Fruit fly (Drosophila melanogaster) whole organism, embryonic: Measurements from ENCODE around the gene CG13409.
A peak's percentile ranks its signal among the peaks of the same experiment; 100 is the strongest.

Experiments
- Asciz ChIP-seq: fragments of 200-800 bp; sonication (Bioruptor generic); optimal IDR thresholded peaks from 2 replicates; lab custom pipeline; 2017; ENCODE audit warnings: missing biosample characterization, mild to moderate bottlenecking, missing genetic modification characterization, missing genetic modification reagents
- B-H1 ChIP-seq: fragments of 200-800 bp; sonication (Bioruptor generic); IDR thresholded peaks from 3 replicates; pipeline ENCODE4 v1.3.6; 2022; ENCODE audit warnings: missing biosample characterization, missing genetic modification characterization
- C15 ChIP-seq: fragments of 200-800 bp; sonication (Bioruptor generic); IDR thresholded peaks from 3 replicates; pipeline ENCODE4 v1.3.6; 2022; ENCODE audit warnings: missing biosample characterization, missing genetic modification characterization
- CG11723 ChIP-seq: fragments of 200-800 bp; sonication (Bioruptor generic); optimal IDR thresholded peaks from 2 replicates; lab custom pipeline; 2017; ENCODE audit warnings: missing biosample characterization, mild to moderate bottlenecking, missing genetic modification characterization
- CG12155 ChIP-seq: fragments of 200-800 bp; sonication (Bioruptor generic); optimal IDR thresholded peaks from 3 replicates; lab custom pipeline; 2016; ENCODE audit warnings: missing biosample characterization, missing genetic modification characterization
- CG12219 ChIP-seq: fragments of 200-800 bp; sonication (Bioruptor generic); optimal IDR thresholded peaks from 3 replicates; lab custom pipeline; 2018; ENCODE audit warnings: missing biosample characterization, mild to moderate bottlenecking, missing genetic modification characterization
- CG12299 ChIP-seq: fragments of 200-800 bp; sonication (Bioruptor generic); optimal IDR thresholded peaks from 2 replicates; lab custom pipeline; 2018; ENCODE audit warnings: missing biosample characterization, mild to moderate bottlenecking, missing genetic modification characterization
- CG12659 ChIP-seq: fragments of 200-800 bp; sonication (Bioruptor generic); optimal IDR thresholded peaks from 3 replicates; lab custom pipeline; 2017; ENCODE audit warnings: mild to moderate bottlenecking, missing biosample characterization, missing genetic modification reagents, missing genetic modification characterization
- CG15269 ChIP-seq: fragments of 200-800 bp; sonication (Bioruptor generic); optimal IDR thresholded peaks from 2 replicates; lab custom pipeline; 2018; ENCODE audit warnings: missing biosample characterization, mild to moderate bottlenecking, missing genetic modification characterization, moderate library complexity
- CG15514 ChIP-seq: fragments of 200-800 bp; sonication (Bioruptor generic); optimal IDR thresholded peaks from 3 replicates; lab custom pipeline; 2017; ENCODE audit warnings: missing biosample characterization, missing genetic modification characterization, mild to moderate bottlenecking, moderate library complexity, missing genetic modification reagents
- CG17802 ChIP-seq: fragments of 200-800 bp; sonication (Bioruptor generic); optimal IDR thresholded peaks from 2 replicates; lab custom pipeline; 2018; ENCODE audit warnings: missing biosample characterization, mild to moderate bottlenecking, missing genetic modification characterization, moderate library complexity
- CG1792 ChIP-seq: fragments of 200-800 bp; sonication (Bioruptor generic); optimal IDR thresholded peaks from 2 replicates; lab custom pipeline; 2016; ENCODE audit warnings: missing biosample characterization, missing genetic modification characterization
- CG18619 ChIP-seq: fragments of 200-800 bp; sonication (Bioruptor generic); optimal IDR thresholded peaks from 3 replicates; lab custom pipeline; 2017; ENCODE audit warnings: missing biosample characterization, mild to moderate bottlenecking, missing genetic modification characterization
- CG2199 ChIP-seq: fragments of 200-800 bp; sonication (Bioruptor generic); IDR thresholded peaks from 3 replicates; pipeline ENCODE4 v1.3.6; 2022; ENCODE audit warnings: missing biosample characterization, missing genetic modification characterization
- CG43689 ChIP-seq: fragments of 200-800 bp; sonication (Bioruptor generic); IDR thresholded peaks from 2 replicates; pipeline ENCODE4 v1.3.6; 2022; ENCODE audit warnings: missing biosample characterization, missing genetic modification characterization
- CG5953 ChIP-seq: fragments of 200-800 bp; sonication (Bioruptor generic); IDR thresholded peaks from 2 replicates; pipeline ENCODE4 v1.3.6; 2022; ENCODE audit warnings: missing biosample characterization, missing genetic modification characterization
- CG6854 ChIP-seq: fragments of 200-800 bp; sonication (Bioruptor generic); optimal IDR thresholded peaks from 3 replicates; lab custom pipeline; 2017; ENCODE audit warnings: missing biosample characterization, mild to moderate bottlenecking, missing genetic modification characterization
- CkIIα-i1 ChIP-seq: fragments of 200-800 bp; sonication (Bioruptor generic); IDR thresholded peaks from 2 replicates; pipeline ENCODE4 v1.3.6; 2022; ENCODE audit warnings: missing biosample characterization, missing genetic modification characterization
- Elba2 ChIP-seq: fragments of 200-800 bp; sonication (Bioruptor generic); optimal IDR thresholded peaks from 3 replicates; lab custom pipeline; 2016; ENCODE audit warnings: missing biosample characterization, missing genetic modification characterization
- Fer2 ChIP-seq: fragments of 200-800 bp; sonication (Bioruptor generic); optimal IDR thresholded peaks from 2 replicates; lab custom pipeline; 2018; ENCODE audit warnings: missing biosample characterization, mild to moderate bottlenecking, missing genetic modification characterization, moderate library complexity
- Fer3 ChIP-seq: fragments of 200-800 bp; sonication (Bioruptor generic); optimal IDR thresholded peaks from 2 replicates; lab custom pipeline; 2018; ENCODE audit warnings: missing biosample characterization, mild to moderate bottlenecking, missing genetic modification characterization, moderate library complexity
- GATAe ChIP-seq: fragments of 200-800 bp; sonication (Bioruptor generic); conservative IDR thresholded peaks from 2 replicates; pipeline ENCODE4 v1.3.6; 2022; ENCODE audit warnings: missing biosample characterization, missing genetic modification characterization
- Lpt ChIP-seq: fragments of >200 bp; optimal IDR thresholded peaks from 2 replicates; lab custom pipeline; 2018; ENCODE audit warnings: missing biosample characterization, missing genetic modification characterization
- Mrtf ChIP-seq: fragments of 200-800 bp; sonication (Bioruptor generic); IDR thresholded peaks from 3 replicates; pipeline ENCODE4 v1.3.6; 2022; ENCODE audit warnings: missing biosample characterization, missing genetic modification characterization
- Nf-YB ChIP-seq: fragments of 200-800 bp; sonication (Bioruptor generic); optimal IDR thresholded peaks from 3 replicates; lab custom pipeline; 2019; ENCODE audit warnings: missing biosample characterization, mild to moderate bottlenecking, missing genetic modification characterization, moderate library complexity
- Oli ChIP-seq: fragments of 200-800 bp; sonication (Bioruptor generic); optimal IDR thresholded peaks from 2 replicates; lab custom pipeline; 2018; ENCODE audit warnings: missing biosample characterization, mild to moderate bottlenecking, missing genetic modification characterization, moderate library complexity
- Rx ChIP-seq: fragments of 200-800 bp; sonication (Bioruptor generic); IDR thresholded peaks from 2 replicates; pipeline ENCODE4 v1.3.6; 2022; ENCODE audit warnings: missing biosample characterization, missing genetic modification characterization
- Scr ChIP-seq: fragments of 200-800 bp; sonication (Bioruptor generic); IDR thresholded peaks from 2 replicates; pipeline ENCODE4 v1.3.6; 2022; ENCODE audit warnings: missing biosample characterization, missing genetic modification characterization; ENCODE audit not compliant: partially characterized antibody
- Xbp1 ChIP-seq: fragments of 200-800 bp; sonication (Bioruptor generic); optimal IDR thresholded peaks from 3 replicates; lab custom pipeline; 2016; ENCODE audit warnings: missing biosample characterization, mild to moderate bottlenecking, missing genetic modification characterization
- YL-1 ChIP-seq: fragments of 200-800 bp; sonication (Bioruptor generic); optimal IDR thresholded peaks from 3 replicates; lab custom pipeline; 2017; ENCODE audit warnings: missing biosample characterization, mild to moderate bottlenecking, missing genetic modification characterization
- ab ChIP-seq: fragments of 200-800 bp; sonication (Bioruptor generic); optimal IDR thresholded peaks from 2 replicates; lab custom pipeline; 2016; ENCODE audit warnings: missing biosample characterization, missing genetic modification characterization
- bab2 ChIP-seq: fragments of 200-800 bp; sonication (Bioruptor generic); optimal IDR thresholded peaks from 2 replicates; lab custom pipeline; 2016; ENCODE audit warnings: missing biosample characterization, missing genetic modification characterization
- bigmax ChIP-seq: fragments of 200-800 bp; sonication (Bioruptor generic); optimal IDR thresholded peaks from 2 replicates; lab custom pipeline; 2018; ENCODE audit warnings: missing biosample characterization, mild to moderate bottlenecking, missing genetic modification characterization
- br ChIP-seq: fragments of >200 bp; optimal IDR thresholded peaks from 2 replicates; lab custom pipeline; 2017
- cas ChIP-seq: fragments of 200-800 bp; sonication (Bioruptor generic); IDR thresholded peaks from 2 replicates; pipeline ENCODE4 v1.3.6; 2022; ENCODE audit warnings: missing biosample characterization, missing genetic modification characterization
- croc ChIP-seq: fragments of 200-800 bp; sonication (Bioruptor generic); conservative IDR thresholded peaks from 3 replicates; pipeline ENCODE4 v1.3.6; 2022; ENCODE audit warnings: missing biosample characterization, missing genetic modification characterization
- disco-r ChIP-seq: fragments of 200-800 bp; sonication (Bioruptor generic); optimal IDR thresholded peaks from 2 replicates; lab custom pipeline; 2016; ENCODE audit warnings: missing biosample characterization, missing genetic modification characterization
- dm ChIP-seq: fragments of 200-800 bp; sonication (Bioruptor generic); optimal IDR thresholded peaks from 3 replicates; lab custom pipeline; 2016; ENCODE audit warnings: missing biosample characterization, missing genetic modification characterization
- gcm2 ChIP-seq: fragments of 200-800 bp; sonication (Bioruptor generic); optimal IDR thresholded peaks from 2 replicates; lab custom pipeline; 2016; ENCODE audit warnings: missing biosample characterization, missing genetic modification characterization
- gro ChIP-seq: fragments of 200-800 bp; sonication (Bioruptor generic); optimal IDR thresholded peaks from 2 replicates; lab custom pipeline; 2016; ENCODE audit warnings: missing biosample characterization, missing genetic modification characterization
- jing ChIP-seq: fragments of 200-800 bp; sonication (Bioruptor generic); optimal IDR thresholded peaks from 2 replicates; lab custom pipeline; 2018; ENCODE audit warnings: missing biosample characterization, mild to moderate bottlenecking, missing genetic modification characterization
- jumu ChIP-seq: fragments of 200-800 bp; sonication (Bioruptor generic); optimal IDR thresholded peaks from 3 replicates; lab custom pipeline; 2016; ENCODE audit warnings: missing biosample characterization, missing genetic modification characterization
- lilli ChIP-seq: fragments of 200-800 bp; sonication (Bioruptor generic); optimal IDR thresholded peaks from 3 replicates; lab custom pipeline; 2016; ENCODE audit warnings: missing biosample characterization, missing genetic modification characterization
- lola ChIP-seq, 3 experiments: fragments of >200 bp in 2 of 3; fragments of 200-800 bp in 1 of 3; sonication (Bioruptor generic) in 1 of 3; optimal IDR thresholded peaks; 2 replicates each; lab custom pipeline; 2017 to 2019; ENCODE audit warnings: missing biosample characterization in 3 of 3, missing genetic modification characterization in 3 of 3, mild to moderate bottlenecking in 1 of 3, moderate library complexity in 1 of 3
- pan ChIP-seq, 4 experiments: fragments of >200 bp in 3 of 4; fragments of 200-800 bp in 1 of 4; sonication (Bioruptor generic) in 1 of 4; optimal IDR thresholded peaks in 3 of 4; IDR thresholded peaks in 1 of 4; 2 replicates each; pipeline versions ENCODE4 v1.3.6 to Lab custom; 2017 to 2022; ENCODE audit warnings: missing biosample characterization in 2 of 4, missing genetic modification characterization in 2 of 4, mixed read lengths in 1 of 4
- schlank ChIP-seq: fragments of 200-800 bp; sonication (Bioruptor generic); optimal IDR thresholded peaks from 2 replicates; lab custom pipeline; 2018; ENCODE audit warnings: missing biosample characterization, mild to moderate bottlenecking, missing genetic modification characterization
- seq ChIP-seq: fragments of 200-800 bp; sonication (Bioruptor generic); IDR thresholded peaks from 2 replicates; pipeline ENCODE4 v1.3.6; 2022; ENCODE audit warnings: missing biosample characterization, missing genetic modification characterization
- sug ChIP-seq: fragments of 200-800 bp; optimal IDR thresholded peaks from 2 replicates; lab custom pipeline; 2019; ENCODE audit warnings: missing biosample characterization, mild to moderate bottlenecking, missing genetic modification characterization, moderate library complexity
- tgo ChIP-seq: fragments of 200-800 bp; sonication (Bioruptor generic); IDR thresholded peaks from 3 replicates; pipeline ENCODE4 v1.3.6; 2022; ENCODE audit warnings: missing biosample characterization, missing genetic modification characterization
- tna ChIP-seq: fragments of 200-800 bp; sonication (Bioruptor generic); IDR thresholded peaks from 2 replicates; pipeline ENCODE4 v1.3.6; 2022; ENCODE audit warnings: missing biosample characterization, missing genetic modification characterization; ENCODE audit not compliant: partially characterized antibody
- zen ChIP-seq: fragments of 200-800 bp; sonication (Bioruptor generic); optimal IDR thresholded peaks from 3 replicates; lab custom pipeline; 2018; ENCODE audit warnings: missing biosample characterization, mild to moderate bottlenecking, missing genetic modification characterization, moderate library complexity

CG13409 gene

dm6 chr3R:21992909-21993308, 38.8 kb downstream of the CG13409 start (continued):
- TF ChIP-seq Mrtf (GFP tag; lab: Robert Waterston, UW): no peak
- TF ChIP-seq CG15514 (GFP tag; lab: Kevin White, UChicago): no peak
- peak; percentile 28; the same call in 1 of the 3 replicates for TF ChIP-seq croc (GFP tag; lab: Robert Waterston, UW)
- no peak for TF ChIP-seq jing (GFP tag; lab: Kevin White, UChicago)
- TF ChIP-seq sug (tag; lab: Kevin White, UChicago): no peak
- no peak for TF ChIP-seq Nf-YB (GFP tag; lab: Kevin White, UChicago)
- no peak; the same call in 1 of the 2 replicates for TF ChIP-seq CG5953 (GFP tag; lab: Robert Waterston, UW)
- TF ChIP-seq Elba2 (GFP tag; lab: Kevin White, UChicago): no peak
- TF ChIP-seq gro: no peak
- no peak for TF ChIP-seq schlank (tag; lab: Kevin White, UChicago)
- peak; percentile 34 for TF ChIP-seq lilli (GFP tag; lab: Kevin White, UChicago)
- no peak for TF ChIP-seq CG15269 (tag; lab: Kevin White, UChicago)
- no peak for TF ChIP-seq tna
- no peak for TF ChIP-seq Fer2 (tag; lab: Kevin White, UChicago)
- no peak for TF ChIP-seq Asciz (GFP tag; lab: Kevin White, UChicago)
- TF ChIP-seq YL-1 (GFP tag; lab: Kevin White, UChicago): no peak
- no peak for TF ChIP-seq CG12299 (tag; lab: Kevin White, UChicago)
- no peak for TF ChIP-seq CG43689 (GFP tag; lab: Robert Waterston, UW)
- no peak for TF ChIP-seq CG11723 (GFP tag; lab: Kevin White, UChicago)
- no peak for TF ChIP-seq pan (optimal IDR thresholded peaks at IDR 0.05; lab: Kevin White, UChicago)
- TF ChIP-seq pan (GFP tag; optimal IDR thresholded peaks at IDR 0.05 in 1 of 2, IDR thresholded peaks at IDR 0.05 in 1 of 2): peak in 1 of 2 experiments; percentile 60
- peak; percentile 57; the same call in 2 of the 3 replicates for TF ChIP-seq B-H1 (GFP tag; lab: Robert Waterston, UW)
- no peak for TF ChIP-seq disco-r
- TF ChIP-seq Scr (GFP tag; lab: Robert Waterston, UW): no peak
- no peak for TF ChIP-seq CG1792 (GFP tag; lab: Kevin White, UChicago)
- TF ChIP-seq C15: no peak
- TF ChIP-seq br: no peak
- no peak for TF ChIP-seq gcm2
- TF ChIP-seq cas (GFP tag; lab: Robert Waterston, UW): no peak
- TF ChIP-seq tgo (GFP tag; lab: Robert Waterston, UW): no peak
- no peak for TF ChIP-seq CG18619 (GFP tag; lab: Kevin White, UChicago)
- TF ChIP-seq CG17802: peak; percentile 12
- peak; percentile 42 for TF ChIP-seq Oli
- TF ChIP-seq dm: peak; percentile 26
- TF ChIP-seq bab2 (GFP tag; lab: Kevin White, UChicago): no peak
- TF ChIP-seq CkIIα-i1 (GFP tag; lab: Robert Waterston, UW): no peak
- peak; percentile 55 for TF ChIP-seq Xbp1 (GFP tag; lab: Kevin White, UChicago)
- no peak for TF ChIP-seq GATAe (GFP tag; lab: Robert Waterston, UW)
- TF ChIP-seq lola (GFP tag; optimal IDR thresholded peaks at IDR 0.05; lab: Kevin White, UChicago): no peak
- TF ChIP-seq CG12155 (GFP tag; lab: Kevin White, UChicago): no peak
- no peak for TF ChIP-seq Lpt
- TF ChIP-seq CG12219 (GFP tag; lab: Kevin White, UChicago): peak; percentile 5
- TF ChIP-seq CG2199 (GFP tag; lab: Robert Waterston, UW): no peak
- TF ChIP-seq Fer3: no peak
- TF ChIP-seq seq (GFP tag; lab: Robert Waterston, UW): no peak
- no peak for TF ChIP-seq jumu
- TF ChIP-seq Rx (GFP tag; lab: Robert Waterston, UW): peak; percentile 29; the same call in 1 of the 2 replicates
- no peak for TF ChIP-seq CG6854
- TF ChIP-seq bigmax: no peak
- no peak for TF ChIP-seq ab (GFP tag; lab: Kevin White, UChicago)
- TF ChIP-seq CG12659 (GFP tag; lab: Kevin White, UChicago): no peak
- TF ChIP-seq zen: no peak
